Fruit fly (Drosophila melanogaster): ENCODE data around the gene Ggt-1.
A peak's percentile ranks its signal among the peaks of the same experiment; 100 is the strongest.

The Ggt-1 gene

dm6 chrX:18491941-18492340 lies 20.4 kb downstream of the Ggt-1 start, which contains the start of gene CG15044:
TSS of gene CG15044 (minus strand) at chrX:18492006.
- TF ChIP-seq ro (GFP tag; IDR thresholded peaks at IDR 0.05): no peak
- peak; percentile 57 for TF ChIP-seq sug (tag; optimal IDR thresholded peaks at IDR 0.05)
- TF ChIP-seq CG4404 (GFP tag; IDR thresholded peaks at IDR 0.05): no peak
- TF ChIP-seq hbn (GFP tag; IDR thresholded peaks at IDR 0.05; ENCODE audit: partially characterized antibody): no peak
- TF ChIP-seq exex (tag; optimal IDR thresholded peaks at IDR 0.05): peak; percentile 78
- no peak for TF ChIP-seq az2 (GFP tag; optimal IDR thresholded peaks at IDR 0.05)
- peak; percentile 54 for TF ChIP-seq grn (GFP tag; optimal IDR thresholded peaks at IDR 0.05)
- TF ChIP-seq BtbVII (GFP tag; optimal IDR thresholded peaks at IDR 0.05): no peak
- peak; percentile 34 for TF ChIP-seq Vsx1 (GFP tag; optimal IDR thresholded peaks at IDR 0.05)

- 0 out of 2 replicates have a peak, but pooled peaks have one; percentile 28 for TF ChIP-seq unc-4 (GFP tag; IDR thresholded peaks at IDR 0.05; ENCODE audit: partially characterized antibody)
- no peak for TF ChIP-seq CG1647 (GFP tag; optimal IDR thresholded peaks at IDR 0.05)
- TF ChIP-seq h (optimal IDR thresholded peaks at IDR 0.05): no peak
- TF ChIP-seq chinmo (GFP tag; IDR thresholded peaks at IDR 0.05; ENCODE audit: partially characterized antibody): 0 out of 4 replicates have a peak, but pooled peaks have one; percentile 60
- peak; percentile 15 for TF ChIP-seq CG5180 (GFP tag; optimal IDR thresholded peaks at IDR 0.05)
- no peak for TF ChIP-seq CG2875 (GFP tag; optimal IDR thresholded peaks at IDR 0.05)
- TF ChIP-seq Med (GFP tag): peak; percentile 65
- TF ChIP-seq CG13287 (GFP tag; IDR thresholded peaks at IDR 0.05; ENCODE audit: partially characterized antibody): peak; percentile 19; the same call in 1 of the 2 replicates
- no peak for TF ChIP-seq Mes4 (GFP tag; optimal IDR thresholded peaks at IDR 0.05)
- peak; percentile 27 for TF ChIP-seq Deaf1 (tag; optimal IDR thresholded peaks at IDR 0.05)
- no peak for TF ChIP-seq vnd (GFP tag; IDR thresholded peaks at IDR 0.05; ENCODE audit: partially characterized antibody)
- TF ChIP-seq pum (GFP tag; optimal IDR thresholded peaks at IDR 0.05): no peak
- TF ChIP-seq en (GFP tag; optimal IDR thresholded peaks at IDR 0.05): no peak
- TF ChIP-seq pb (GFP tag; optimal IDR thresholded peaks at IDR 0.05): no peak
- peak; percentile 36 for TF ChIP-seq nom (GFP tag; optimal IDR thresholded peaks at IDR 0.05)
- TF ChIP-seq Trl (optimal IDR thresholded peaks at IDR 0.05): peak; percentile 27 to 55
- no peak for TF ChIP-seq Trl (GFP tag; optimal IDR thresholded peaks at IDR 0.05)
- TF ChIP-seq CHES-1-like (GFP tag; optimal IDR thresholded peaks at IDR 0.05): no peak
- TF ChIP-seq toy (GFP tag; IDR thresholded peaks at IDR 0.05): no peak
- TF ChIP-seq ara (GFP tag; IDR thresholded peaks at IDR 0.05): no peak
- peak; percentile 52 for TF ChIP-seq Jarid2 (GFP tag; optimal IDR thresholded peaks at IDR 0.05)
- no peak for TF ChIP-seq cwo (GFP tag; optimal IDR thresholded peaks at IDR 0.05)
- TF ChIP-seq Ptx1 (GFP tag; IDR thresholded peaks at IDR 0.05): no peak
- TF ChIP-seq knrl (GFP tag; IDR thresholded peaks at IDR 0.05; ENCODE audit: partially characterized antibody): peak; percentile 22; the same call in 1 of the 3 replicates
- 0 out of 2 replicates have a peak, but pooled peaks have one; percentile 36 for TF ChIP-seq Drgx (GFP tag; IDR thresholded peaks at IDR 0.05)
These were observed 22.8 kb downstream of the Ggt-1 start, which contains the start of gene CG15046 for dm6 chrX:18489509-18489908. TSS of gene CG15046 (minus strand) at chrX:18489620.

dm6 chrX:18486356-18487059 lies 25.8 kb downstream of the Ggt-1 start, which contains the start of gene psh:
TSS of gene psh (minus strand) at chrX:18486921.
- TF ChIP-seq Hr78 (GFP tag; optimal IDR thresholded peaks at IDR 0.05) (peak in 1 of 2 experiments; percentile 66), CG9932 (GFP tag; IDR thresholded peaks at IDR 0.05) (no peak), rib (GFP tag; IDR thresholded peaks at IDR 0.05) (no peak), Antp (GFP tag; optimal IDR thresholded peaks at IDR 0.05) (no peak), slbo (GFP tag; IDR thresholded peaks at IDR 0.05) (no peak), sima (GFP tag; optimal IDR thresholded peaks at IDR 0.05) (no peak), CG10431 (GFP tag; optimal IDR thresholded peaks at IDR 0.05) (no peak), Fer2 (tag; optimal IDR thresholded peaks at IDR 0.05) (no peak), mld (GFP tag; IDR thresholded peaks at IDR 0.05; ENCODE audit: partially characterized antibody) (no peak), CG11398 (GFP tag; optimal IDR thresholded peaks at IDR 0.05) (no peak), Hey (tag; optimal IDR thresholded peaks at IDR 0.05) (no peak), HLH54F (GFP tag; optimal IDR thresholded peaks at IDR 0.05) (no peak), GATAe (GFP tag; conservative IDR thresholded peaks at IDR 0.05) (no peak), tna (GFP tag; IDR thresholded peaks at IDR 0.05; ENCODE audit: partially characterized antibody) (no peak), CG12299 (tag; optimal IDR thresholded peaks at IDR 0.05) (no peak)

Measured in whole organism, embryonic.